3 fruit fly cellular contexts compared by ENCODE assay signal in genomic region chr3R:12542947-12543346, dm6.
TF ChIP-seq lines count a peak whose summit lies in the region.

No protein-coding gene starts in this region.

- TF ChIP-seq CTCF in whole organism, embryonic (GFP tag; optimal IDR thresholded peaks at IDR 0.05; lab: Kevin White, UChicago): no peak

TF ChIP-seq in whole organism, embryonic, 481 proteins besides CTCF, POLR2A, EP300 and RAD21 (continues in another document):
- TF ChIP-seq MTF-1 (GFP tag; optimal IDR thresholded peaks at IDR 0.05; lab: Kevin White, UChicago; ENCODE audit: borderline replicate concordance) (no peak), bcd (GFP tag; optimal IDR thresholded peaks at IDR 0.05; lab: Kevin White, UChicago) (peak; percentile 45), CG15269 (tag; optimal IDR thresholded peaks at IDR 0.05; lab: Kevin White, UChicago) (peak; percentile 63), tio (GFP tag; optimal IDR thresholded peaks at IDR 0.05; lab: Kevin White, UChicago) (peak; percentile 33), Ptx1 (GFP tag; IDR thresholded peaks at IDR 0.05; lab: Robert Waterston, UW) (peak; percentile 25; the same call in 1 of the 2 replicates), CG9727 (GFP tag; optimal IDR thresholded peaks at IDR 0.05; lab: Kevin White, UChicago) (peak; percentile 36), CG10209 (GFP tag; optimal IDR thresholded peaks at IDR 0.05; lab: Kevin White, UChicago) (peak; percentile 22), Hand (GFP tag; optimal IDR thresholded peaks at IDR 0.05; lab: Kevin White, UChicago) (peak; percentile 33), CG13296 (GFP tag; optimal IDR thresholded peaks at IDR 0.05; lab: Kevin White, UChicago) (peak; percentile 39), ase (GFP tag; IDR thresholded peaks at IDR 0.05; lab: Robert Waterston, UW) (0 out of 3 replicates have a peak, but pooled peaks have one; percentile 10), gem (tag; optimal IDR thresholded peaks at IDR 0.05; lab: Kevin White, UChicago) (peak; percentile 59), Gug (GFP tag; IDR thresholded peaks at IDR 0.05; lab: Robert Waterston, UW) (no peak), scrt (GFP tag; optimal IDR thresholded peaks at IDR 0.05; lab: Kevin White, UChicago) (peak; percentile 43), CG7357 (GFP tag; IDR thresholded peaks at IDR 0.05; lab: Robert Waterston, UW) (0 out of 3 replicates have a peak, but pooled peaks have one; percentile 31), CoRest (tag; optimal IDR thresholded peaks at IDR 0.05; lab: Kevin White, UChicago) (peak; percentile 28), sug (tag; optimal IDR thresholded peaks at IDR 0.05; lab: Kevin White, UChicago) (peak; percentile 28), CG13424 (tag; optimal IDR thresholded peaks at IDR 0.05; lab: Kevin White, UChicago) (peak; percentile 42), Sox100B (GFP tag; optimal IDR thresholded peaks at IDR 0.05; lab: Kevin White, UChicago) (peak; percentile 25), eve (GFP tag; optimal IDR thresholded peaks at IDR 0.05; lab: Kevin White, UChicago) (peak in 1 of 2 experiments; percentile 15), caup (GFP tag; optimal IDR thresholded peaks at IDR 0.05; lab: Kevin White, UChicago; ENCODE audit: severe bottlenecking) (peak; percentile 27), ab (GFP tag; optimal IDR thresholded peaks at IDR 0.05; lab: Kevin White, UChicago) (no peak), CG9797 (GFP tag; optimal IDR thresholded peaks at IDR 0.05; lab: Kevin White, UChicago) (no peak), Kr (GFP tag; optimal IDR thresholded peaks at IDR 0.05; lab: Kevin White, UChicago) (no peak), seq (GFP tag; IDR thresholded peaks at IDR 0.05; lab: Robert Waterston, UW) (0 out of 2 replicates have a peak, but pooled peaks have one; percentile 8), CG13775 (GFP tag; optimal IDR thresholded peaks at IDR 0.05; lab: Kevin White, UChicago) (no peak), Meics (GFP tag; optimal IDR thresholded peaks at IDR 0.05; lab: Kevin White, UChicago) (peak; percentile 46), CG6765 (GFP tag; optimal IDR thresholded peaks at IDR 0.05; lab: Kevin White, UChicago) (peak; percentile 24), lab (GFP tag; optimal IDR thresholded peaks at IDR 0.05; lab: Kevin White, UChicago) (peak; percentile 55), CG3281 (GFP tag; optimal IDR thresholded peaks at IDR 0.05; lab: Kevin White, UChicago) (peak; percentile 67)

TF ChIP-seq in whole organism, prepupa, 60 proteins besides CTCF, POLR2A, EP300 and RAD21:
- TF ChIP-seq dac (GFP tag; optimal IDR thresholded peaks at IDR 0.05; lab: Kevin White, UChicago) (no peak), CG8632 (GFP tag; optimal IDR thresholded peaks at IDR 0.05; lab: Kevin White, UChicago) (no peak), CG32006 (GFP tag; optimal IDR thresholded peaks at IDR 0.05; lab: Kevin White, UChicago) (peak; percentile 12), CG10669 (GFP tag; optimal IDR thresholded peaks at IDR 0.05; lab: Kevin White, UChicago) (peak; percentile 23), svp (GFP tag; lab: Kevin White, UChicago) (peak; percentile 14)

TF ChIP-seq in whole organism, pupa, 21 proteins besides CTCF, POLR2A, EP300 and RAD21:
- TF ChIP-seq CG17806 (tag; optimal IDR thresholded peaks at IDR 0.05; lab: Kevin White, UChicago): no peak
- peak; percentile 41 for TF ChIP-seq CG8159 (tag; optimal IDR thresholded peaks at IDR 0.05; lab: Kevin White, UChicago)

Comparison
In these comparisons a context has a peak if more than half of its experiments do, and no peak if none do; other contexts are left out.
1. Of the 7 proteins assayed by ChIP-seq in both whole organism, embryonic and whole organism, prepupa: peak only in whole organism, embryonic: CG6854 and Sox102F; only in whole organism, prepupa: none; in both: none; in neither: 5.